Worm (Caenorhabditis elegans): Measurements from ENCODE around the gene rol-3.

Gene rol-3

DNA sequence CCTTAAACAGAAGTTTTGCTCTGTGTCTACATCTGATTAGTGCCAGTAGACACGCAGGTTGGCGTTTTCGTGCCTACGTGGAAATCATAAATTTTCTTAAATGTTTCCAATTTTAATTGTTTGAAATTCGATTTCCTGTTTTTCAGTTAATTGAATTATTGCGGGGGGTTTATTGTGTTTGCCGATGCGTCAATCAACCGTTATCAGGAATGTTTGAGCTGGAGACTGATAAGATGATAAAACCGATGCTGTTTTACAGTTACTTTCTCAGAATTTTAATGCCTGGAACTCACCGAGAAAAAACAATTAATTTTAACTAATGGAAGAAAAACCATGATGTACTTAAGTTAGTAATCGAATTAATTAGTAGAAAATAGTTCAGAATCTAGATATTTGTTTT lies 21.1 kb downstream of the rol-3 start (continued):
- TF ChIP-seq lin-39 (tag; optimal IDR thresholded peaks at IDR 0.05): no peak
- TF ChIP-seq ceh-32 (tag; optimal IDR thresholded peaks at IDR 0.05; ENCODE audit: poor library complexity): no peak
- no peak for TF ChIP-seq unc-39 (tag; optimal IDR thresholded peaks at IDR 0.05)

DNA sequence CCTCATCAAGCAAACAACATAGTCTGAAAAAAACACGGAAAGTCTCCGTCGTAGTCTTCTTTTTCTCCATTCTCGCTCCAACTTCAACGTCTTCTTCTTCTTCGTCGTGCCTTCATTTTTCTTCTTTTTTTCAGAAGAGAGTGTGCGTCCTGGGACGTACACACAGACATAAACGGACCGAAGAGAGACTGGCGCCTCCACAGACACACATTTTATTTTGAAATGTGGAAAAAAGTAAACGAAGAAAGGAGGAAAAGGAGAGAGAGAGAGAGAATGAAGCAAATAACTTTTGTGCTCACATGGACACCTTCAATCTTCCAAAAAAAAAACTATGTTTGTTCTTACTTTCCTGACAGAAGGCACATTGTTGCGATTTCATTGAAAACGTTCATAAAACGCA lies 23.1 kb downstream of the rol-3 start:
- TF ChIP-seq mep-1 (tag; optimal IDR thresholded peaks at IDR 0.05) (peak; percentile 12), rbr-2 (tag; optimal IDR thresholded peaks at IDR 0.05) (peak; percentile 5), aha-1 (tag) (peak; percentile 68), mes-2 (tag; optimal IDR thresholded peaks at IDR 0.05; ENCODE audit: poor library complexity, severe bottlenecking) (peak; percentile 32), lin-38 (GFP tag; IDR thresholded peaks at IDR 0.05) (0 out of 2 replicates have a peak, but pooled peaks have one; percentile 7), dmd-8 (GFP tag; IDR thresholded peaks at IDR 0.05) (no peak), saeg-2 (GFP tag; IDR thresholded peaks at IDR 0.05) (no peak), unc-62 (GFP tag; optimal IDR thresholded peaks at IDR 0.05 in 1 of 2) (peak in 1 of 2 experiments; percentile 48), unc-62 (tag; optimal IDR thresholded peaks at IDR 0.05) (no peak)

DNA sequence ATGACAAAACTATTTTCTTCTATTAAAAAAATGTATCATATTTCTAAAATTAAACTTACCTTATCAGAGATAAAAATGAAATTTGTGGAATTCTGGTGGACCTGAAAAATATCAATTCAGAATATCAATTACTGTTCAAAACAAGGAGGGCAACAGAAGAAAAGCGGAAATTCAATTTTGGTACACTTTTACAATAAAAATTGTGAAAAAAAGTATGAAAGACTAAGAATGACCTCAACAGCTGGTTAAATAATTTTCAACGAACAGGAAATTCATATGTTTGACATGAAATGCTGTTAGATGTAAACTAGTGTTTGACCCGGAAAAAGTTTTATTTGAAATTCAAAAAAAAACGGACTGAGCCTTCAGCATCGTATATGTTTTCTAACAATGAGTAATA lies 24.3 kb downstream of the rol-3 start, which contains the start of gene K07C11.7:
TSS of gene K07C11.7 (minus strand) at position 101 of the 400 bp plus-strand sequence.
- TF ChIP-seq aly-2 (tag; optimal IDR thresholded peaks at IDR 0.05) (no peak), nhr-42 (GFP tag; IDR thresholded peaks at IDR 0.05) (no peak), snpc-1.2 (GFP tag; IDR thresholded peaks at IDR 0.05) (no peak), zip-2 (tag; optimal IDR thresholded peaks at IDR 0.05) (no peak), mdl-1 (tag; optimal IDR thresholded peaks at IDR 0.05) (no peak), zag-1 (tag; optimal IDR thresholded peaks at IDR 0.05) (no peak), nhr-11 (tag; optimal IDR thresholded peaks at IDR 0.05) (no peak), dve-1 (tag; optimal IDR thresholded peaks at IDR 0.05; ENCODE audit: insufficient read depth) (no peak), ctbp-1 (GFP tag; IDR thresholded peaks at IDR 0.05) (no peak), pha-4 (GFP tag; IDR thresholded peaks at IDR 0.05) (no peak), pha-4 (tag; optimal IDR thresholded peaks at IDR 0.05) (no peak)

DNA sequence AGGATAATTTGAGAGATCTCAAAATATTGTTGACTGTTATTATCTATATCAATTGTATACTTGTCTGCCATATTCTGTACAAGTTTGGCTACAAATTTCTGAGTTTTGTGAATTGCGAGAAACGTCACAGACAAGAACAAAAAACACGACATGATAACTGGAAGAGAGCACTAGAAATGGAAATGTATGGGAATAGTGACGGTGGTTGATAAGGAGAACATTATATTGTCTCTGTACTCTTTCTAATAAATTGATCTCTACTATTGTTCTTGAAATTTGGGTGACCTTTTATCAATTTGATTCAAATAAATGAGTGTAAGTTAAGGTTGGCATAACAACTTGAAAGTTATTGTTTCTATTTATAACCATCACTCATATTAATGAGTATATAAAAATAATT lies 25.4 kb downstream of the rol-3 start:
- TF ChIP-seq nhr-28 (tag; optimal IDR thresholded peaks at IDR 0.05) (peak; percentile 68), nhr-42 (GFP tag; IDR thresholded peaks at IDR 0.05) (no peak), skn-1 (tag; optimal IDR thresholded peaks at IDR 0.05) (no peak), nhr-48 (tag; optimal IDR thresholded peaks at IDR 0.05) (peak; percentile 9), daf-16 (GFP tag; optimal IDR thresholded peaks at IDR 0.05) (no peak), daf-16 (tag; optimal IDR thresholded peaks at IDR 0.05) (peak; percentile 79), dve-1 (tag; optimal IDR thresholded peaks at IDR 0.05; ENCODE audit: insufficient read depth) (peak; percentile 51), hlh-11 (tag; optimal IDR thresholded peaks at IDR 0.05) (peak; percentile 55), pqm-1 (tag; optimal IDR thresholded peaks at IDR 0.05) (peak; percentile 92), nhr-6 (tag; optimal IDR thresholded peaks at IDR 0.05) (no peak), lin-29 (GFP tag; IDR thresholded peaks at IDR 0.05) (no peak), dmd-6 (GFP tag; IDR thresholded peaks at IDR 0.05) (peak; percentile 59)

DNA sequence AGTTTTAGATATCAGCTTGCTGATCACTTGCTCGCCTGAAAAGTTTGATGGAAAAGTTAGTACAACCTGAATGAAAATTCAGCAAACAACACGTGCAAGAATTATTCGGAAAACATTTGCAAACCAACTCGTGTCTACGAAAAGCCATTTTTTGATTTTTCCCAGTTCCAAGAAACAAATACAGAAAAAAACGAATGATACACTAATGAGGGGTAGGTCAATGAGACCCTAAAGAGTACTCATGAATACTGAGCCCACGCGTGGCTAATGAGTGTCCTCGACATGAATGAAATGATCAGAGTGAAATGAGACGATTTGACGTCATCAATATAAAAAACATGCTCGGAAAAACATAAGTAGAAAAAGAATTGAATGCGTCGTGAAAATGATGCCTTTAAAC lies 26.2 kb downstream of the rol-3 start:
- TF ChIP-seq set-16 (GFP tag; IDR thresholded peaks at IDR 0.05) (no peak), saeg-2 (GFP tag; IDR thresholded peaks at IDR 0.05) (0 out of 2 replicates have a peak, but pooled peaks have one; percentile 21)

DNA sequence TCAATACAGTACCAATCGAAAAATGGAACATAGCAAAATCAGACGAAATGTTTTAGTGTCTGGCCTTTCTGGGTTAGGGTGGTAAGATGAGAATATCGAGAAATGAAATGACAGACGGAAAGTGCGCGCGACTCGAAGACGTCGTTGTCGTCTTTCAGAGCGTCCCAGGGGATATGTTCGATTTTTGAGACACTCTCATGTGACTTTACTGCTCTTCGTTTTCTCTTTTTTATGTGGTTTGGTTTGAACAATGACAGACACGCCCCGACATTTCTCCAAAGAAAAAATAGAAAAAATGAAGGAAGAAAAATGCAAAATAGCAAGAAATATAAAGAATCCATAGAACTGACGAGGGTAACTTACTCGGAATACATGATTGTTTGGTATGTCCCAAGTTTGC lies 27.7 kb downstream of the rol-3 start:
- TF ChIP-seq F49E8.2 (tag; optimal IDR thresholded peaks at IDR 0.05; ENCODE audit: borderline replicate concordance) (no peak), mep-1 (tag; optimal IDR thresholded peaks at IDR 0.05) (no peak), zip-2 (tag; optimal IDR thresholded peaks at IDR 0.05) (no peak), snpc-4 (tag; optimal IDR thresholded peaks at IDR 0.05) (no peak), spr-1 (tag; optimal IDR thresholded peaks at IDR 0.05) (no peak), vab-7 (GFP tag; IDR thresholded peaks at IDR 0.05) (no peak), skn-1 (tag; optimal IDR thresholded peaks at IDR 0.05) (no peak), saeg-2 (GFP tag; IDR thresholded peaks at IDR 0.05) (no peak), ceh-32 (tag; optimal IDR thresholded peaks at IDR 0.05; ENCODE audit: poor library complexity) (no peak), lim-7 (GFP tag; IDR thresholded peaks at IDR 0.05) (no peak), egl-43 (GFP tag; IDR thresholded peaks at IDR 0.05) (no peak), daf-12 (tag; optimal IDR thresholded peaks at IDR 0.05) (no peak), ZK546.5 (tag; optimal IDR thresholded peaks at IDR 0.05) (no peak), ces-1 (GFP tag; optimal IDR thresholded peaks at IDR 0.05) (no peak), mxl-2 (GFP tag; conservative IDR thresholded peaks at IDR 0.05) (no peak), unc-62 (GFP tag; optimal IDR thresholded peaks at IDR 0.05 in 1 of 2) (peak in 1 of 2 experiments; percentile 91), unc-62 (tag; optimal IDR thresholded peaks at IDR 0.05) (no peak)

Data from whole organism, L4 larva.